Fruit fly (Drosophila melanogaster): ENCODE data around the gene Cyp6d5.
A peak's percentile ranks its signal among the peaks of the same experiment; 100 is the strongest.

The Cyp6d5 gene

dm6 chr3R:14025795-14026194 lies 3.2 kb upstream of the Cyp6d5 start:
- TF ChIP-seq kay (GFP tag; ENCODE audit: borderline replicate concordance) (peak; percentile 99), CG12768 (GFP tag; optimal IDR thresholded peaks at IDR 0.05) (no peak), cic (GFP tag; optimal IDR thresholded peaks at IDR 0.05) (peak; percentile 65), CG1620 (GFP tag; optimal IDR thresholded peaks at IDR 0.05) (no peak), CG11617 (GFP tag; optimal IDR thresholded peaks at IDR 0.05) (no peak), CG5204 (GFP tag; optimal IDR thresholded peaks at IDR 0.05) (no peak)

- TF ChIP-seq toe (GFP tag; optimal IDR thresholded peaks at IDR 0.05) (no peak), Hr96 (GFP tag; optimal IDR thresholded peaks at IDR 0.05) (no peak), Mnt (GFP tag; optimal IDR thresholded peaks at IDR 0.05) (peak; percentile 5), kay (GFP tag; ENCODE audit: borderline replicate concordance) (peak; percentile 84), CG12768 (GFP tag; optimal IDR thresholded peaks at IDR 0.05) (peak; percentile 24)
Observed at dm6 chr3R:14026212-14026952, 2.6 kb upstream of the Cyp6d5 start.

DNA sequence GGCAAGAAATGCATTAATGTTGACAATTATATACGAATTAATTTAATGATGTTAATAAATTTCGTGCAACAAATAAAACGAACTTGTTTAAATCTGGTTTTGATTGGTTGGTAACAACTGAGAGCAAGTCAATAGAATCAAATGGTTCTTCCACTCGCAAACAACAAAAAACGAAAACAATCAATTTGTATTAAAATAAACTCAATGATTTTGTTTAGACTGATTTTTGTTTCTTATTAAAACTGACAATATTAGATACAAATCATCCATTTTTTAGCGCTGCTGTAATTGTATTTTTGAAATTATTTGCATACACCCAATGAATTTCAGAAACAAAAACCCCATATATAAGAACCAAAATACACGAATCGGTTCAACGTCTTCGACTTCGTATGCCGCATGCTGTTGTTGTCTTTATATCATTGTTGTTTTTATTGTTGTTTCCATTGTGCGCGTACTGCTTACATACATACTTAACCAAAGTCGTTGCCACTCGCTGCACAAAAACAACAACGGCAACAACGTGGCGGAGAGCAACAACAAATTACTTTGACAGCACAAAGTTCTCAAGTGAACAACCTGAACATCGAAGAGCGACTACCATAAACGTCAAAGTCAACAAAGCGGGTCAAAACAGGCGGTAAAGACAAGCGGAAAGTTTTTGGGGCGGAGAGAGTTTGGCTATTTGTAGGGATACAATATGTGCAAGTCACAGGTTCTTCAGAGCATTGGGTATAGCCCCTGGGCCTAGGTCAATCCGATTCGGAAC lies 1.9 kb upstream of the Cyp6d5 start:
- TF ChIP-seq cnc (optimal IDR thresholded peaks at IDR 0.05) (peak in 1 of 2 experiments; percentile 72), Clk (GFP tag; optimal IDR thresholded peaks at IDR 0.05) (no peak), ovo (GFP tag; optimal IDR thresholded peaks at IDR 0.05) (no peak), tj (GFP tag; optimal IDR thresholded peaks at IDR 0.05) (peak; percentile 17), Crg-1 (GFP tag; optimal IDR thresholded peaks at IDR 0.05) (no peak), Mnt (GFP tag; optimal IDR thresholded peaks at IDR 0.05) (no peak), CG33017 (tag; optimal IDR thresholded peaks at IDR 0.05) (no peak), CG5204 (GFP tag; optimal IDR thresholded peaks at IDR 0.05) (no peak), kay (GFP tag; ENCODE audit: borderline replicate concordance) (no peak), cic (GFP tag; optimal IDR thresholded peaks at IDR 0.05) (no peak), CG7101 (tag; optimal IDR thresholded peaks at IDR 0.05) (no peak), toe (GFP tag; optimal IDR thresholded peaks at IDR 0.05) (no peak), CG7045 (GFP tag; optimal IDR thresholded peaks at IDR 0.05) (no peak), pad (GFP tag; optimal IDR thresholded peaks at IDR 0.05) (no peak)

- TF ChIP-seq cnc (optimal IDR thresholded peaks at IDR 0.05) = peak in 1 of 2 experiments; percentile 1
- no peak for TF ChIP-seq cic (GFP tag; optimal IDR thresholded peaks at IDR 0.05)
- no peak for TF ChIP-seq ovo (GFP tag; optimal IDR thresholded peaks at IDR 0.05)
- TF ChIP-seq Mnt (GFP tag; optimal IDR thresholded peaks at IDR 0.05) = no peak
- no peak for TF ChIP-seq pad (GFP tag; optimal IDR thresholded peaks at IDR 0.05)
Observed at dm6 chr3R:14028158-14028557, 870 bp upstream of the Cyp6d5 start.

dm6 chr3R:14031531-14032414 lies 2.7 kb downstream of the Cyp6d5 start, which contains the start of the genes rdx and CG3061:
rdx (minus strand) TSS chr3R:14032057.
CG3061 (plus strand) TSS chr3R:14032371.
- TF ChIP-seq CG33017 (tag; optimal IDR thresholded peaks at IDR 0.05) (no peak), CG7101 (tag; optimal IDR thresholded peaks at IDR 0.05) (peak; percentile 71), pad (GFP tag; optimal IDR thresholded peaks at IDR 0.05) (peak; percentile 52), cnc (optimal IDR thresholded peaks at IDR 0.05) (no peak), kay (GFP tag; ENCODE audit: borderline replicate concordance) (no peak), CG1620 (GFP tag; optimal IDR thresholded peaks at IDR 0.05) (no peak), Clk (GFP tag; optimal IDR thresholded peaks at IDR 0.05) (no peak), Mnt (GFP tag; optimal IDR thresholded peaks at IDR 0.05) (peak; percentile 55), toe (GFP tag; optimal IDR thresholded peaks at IDR 0.05) (no peak), CG5204 (GFP tag; optimal IDR thresholded peaks at IDR 0.05) (no peak), CG7045 (GFP tag; optimal IDR thresholded peaks at IDR 0.05) (peak; percentile 50), Crg-1 (GFP tag; optimal IDR thresholded peaks at IDR 0.05) (peak; percentile 13), CG11617 (GFP tag; optimal IDR thresholded peaks at IDR 0.05) (peak; percentile 87), CG14711 (tag; optimal IDR thresholded peaks at IDR 0.05) (peak; percentile 69), CG12768 (GFP tag; optimal IDR thresholded peaks at IDR 0.05) (no peak), cic (GFP tag; optimal IDR thresholded peaks at IDR 0.05) (peak; percentile 37), tj (GFP tag; optimal IDR thresholded peaks at IDR 0.05) (peak; percentile 86), ovo (GFP tag; optimal IDR thresholded peaks at IDR 0.05) (peak; percentile 54)

- TF ChIP-seq CG11617 (GFP tag; optimal IDR thresholded peaks at IDR 0.05) (peak; percentile 50), CG33017 (tag; optimal IDR thresholded peaks at IDR 0.05) (no peak)
Observed at dm6 chr3R:14032422-14033188, 3.6 kb downstream of the Cyp6d5 start.

Data from whole organism, adult.